Fruit fly (Drosophila melanogaster) whole organism, embryonic: ENCODE measurements around the gene heix.

Experiments used
- Aef1 ChIP-seq: fragments of 200-800 bp; sonication (Bioruptor generic); IDR thresholded peaks from 3 replicates; pipeline ENCODE4 v1.3.6; 2022; ENCODE audit warnings: missing biosample characterization, missing genetic modification characterization
- Bdp1 ChIP-seq: fragments of 200-800 bp; sonication (Bioruptor generic); optimal IDR thresholded peaks from 3 replicates; lab custom pipeline; 2016; ENCODE audit warnings: missing biosample characterization, missing genetic modification characterization
- CG10267 ChIP-seq: fragments of 200-800 bp; sonication (Bioruptor generic); optimal IDR thresholded peaks from 2 replicates; lab custom pipeline; 2018; ENCODE audit warnings: missing biosample characterization, mild to moderate bottlenecking, missing genetic modification characterization, moderate library complexity
- CG10366 ChIP-seq: fragments of 200-800 bp; sonication (Bioruptor generic); IDR thresholded peaks from 2 replicates; pipeline ENCODE4 v1.3.6; 2022; ENCODE audit warnings: missing biosample characterization, missing genetic modification characterization
- CG10565 ChIP-seq: fragments of 200-800 bp; sonication (Bioruptor generic); optimal IDR thresholded peaks from 3 replicates; lab custom pipeline; 2016; ENCODE audit warnings: missing biosample characterization, mild to moderate bottlenecking, missing genetic modification characterization
- CG11093 ChIP-seq: fragments of 200-800 bp; sonication (Bioruptor generic); IDR thresholded peaks from 3 replicates; pipeline ENCODE4 v1.3.6; 2022; ENCODE audit warnings: missing biosample characterization, missing genetic modification characterization
- CG11695 ChIP-seq: fragments of 200-800 bp; sonication (Bioruptor generic); IDR thresholded peaks from 3 replicates; pipeline ENCODE4 v1.3.6; 2022; ENCODE audit warnings: missing biosample characterization, missing genetic modification characterization
- CG12104 ChIP-seq: fragments of 200-800 bp; sonication (Bioruptor generic); optimal IDR thresholded peaks from 3 replicates; lab custom pipeline; 2016; ENCODE audit warnings: missing biosample characterization, missing genetic modification characterization
- CG12769 ChIP-seq: fragments of 200-800 bp; sonication (Bioruptor generic); optimal IDR thresholded peaks from 2 replicates; lab custom pipeline; 2019; ENCODE audit warnings: missing biosample characterization, mild to moderate bottlenecking, missing genetic modification characterization, moderate library complexity
- CG13424 ChIP-seq: fragments of 200-800 bp; sonication (Bioruptor generic); optimal IDR thresholded peaks from 2 replicates; lab custom pipeline; 2019; ENCODE audit warnings: missing biosample characterization, mild to moderate bottlenecking, missing genetic modification characterization, moderate library complexity
- CG13894 ChIP-seq: fragments of 200-800 bp; sonication (Bioruptor generic); optimal IDR thresholded peaks from 3 replicates; lab custom pipeline; 2018; ENCODE audit warnings: missing biosample characterization, mild to moderate bottlenecking, missing genetic modification characterization, moderate library complexity
- CG15601 ChIP-seq: fragments of 200-800 bp; sonication (Bioruptor generic); optimal IDR thresholded peaks from 3 replicates; lab custom pipeline; 2019; ENCODE audit warnings: missing biosample characterization, mild to moderate bottlenecking, missing genetic modification characterization, moderate library complexity
- CG17328 ChIP-seq: fragments of 200-800 bp; sonication (Bioruptor generic); IDR thresholded peaks from 2 replicates; pipeline ENCODE4 v1.3.6; 2022; ENCODE audit warnings: missing biosample characterization, missing genetic modification characterization
- CG1792 ChIP-seq: fragments of 200-800 bp; sonication (Bioruptor generic); optimal IDR thresholded peaks from 2 replicates; lab custom pipeline; 2016; ENCODE audit warnings: missing biosample characterization, missing genetic modification characterization
- CG18619 ChIP-seq: fragments of 200-800 bp; sonication (Bioruptor generic); optimal IDR thresholded peaks from 3 replicates; lab custom pipeline; 2017; ENCODE audit warnings: missing biosample characterization, mild to moderate bottlenecking, missing genetic modification characterization
- CG32772 ChIP-seq: fragments of 200-800 bp; sonication (Bioruptor generic); IDR thresholded peaks from 2 replicates; pipeline ENCODE4 v1.3.6; 2022; ENCODE audit warnings: missing biosample characterization, missing genetic modification characterization
- CG34422 ChIP-seq: fragments of 200-800 bp; sonication (Bioruptor generic); IDR thresholded peaks from 3 replicates; pipeline ENCODE4 v1.3.6; 2022; ENCODE audit warnings: missing biosample characterization, missing genetic modification characterization
- CG4424 ChIP-seq: fragments of 200-800 bp; sonication (Bioruptor generic); optimal IDR thresholded peaks from 3 replicates; lab custom pipeline; 2016; ENCODE audit warnings: missing biosample characterization, missing genetic modification characterization
- CG4617 ChIP-seq: fragments of 200-800 bp; sonication (Bioruptor generic); optimal IDR thresholded peaks from 3 replicates; lab custom pipeline; 2016; ENCODE audit warnings: missing biosample characterization, missing genetic modification characterization, borderline replicate concordance
- CG5245 ChIP-seq: fragments of 200-800 bp; sonication (Bioruptor generic); optimal IDR thresholded peaks from 3 replicates; lab custom pipeline; 2016; ENCODE audit warnings: missing biosample characterization, missing genetic modification characterization
- CG7987 ChIP-seq: fragments of 200-800 bp; sonication (Bioruptor generic); optimal IDR thresholded peaks from 2 replicates; lab custom pipeline; 2018; ENCODE audit warnings: missing biosample characterization, mild to moderate bottlenecking, missing genetic modification characterization, moderate library complexity
- CG8944 ChIP-seq: fragments of 200-800 bp; sonication (Bioruptor generic); optimal IDR thresholded peaks from 3 replicates; lab custom pipeline; 2016; ENCODE audit warnings: missing biosample characterization, missing genetic modification characterization
- CG9437 ChIP-seq: fragments of 200-800 bp; sonication (Bioruptor generic); optimal IDR thresholded peaks from 2 replicates; lab custom pipeline; 2018; ENCODE audit warnings: missing biosample characterization, mild to moderate bottlenecking, missing genetic modification characterization
- CG9797 ChIP-seq: fragments of 200-800 bp; sonication (Bioruptor generic); optimal IDR thresholded peaks from 3 replicates; lab custom pipeline; 2018; ENCODE audit warnings: missing biosample characterization, mild to moderate bottlenecking, missing genetic modification characterization
- CoRest ChIP-seq: fragments of 200-800 bp; sonication (Bioruptor generic); optimal IDR thresholded peaks from 3 replicates; lab custom pipeline; 2018; ENCODE audit warnings: missing biosample characterization, mild to moderate bottlenecking, missing genetic modification characterization, moderate library complexity
- D19B ChIP-seq: fragments of 200-800 bp; sonication (Bioruptor generic); optimal IDR thresholded peaks from 2 replicates; lab custom pipeline; 2017; ENCODE audit warnings: missing biosample characterization, mild to moderate bottlenecking, missing genetic modification characterization
- Dfd ChIP-seq, 2 experiments: fragments of >200 bp; optimal IDR thresholded peaks; 2 replicates each; lab custom pipeline; 2017; ENCODE audit warnings: missing biosample characterization in 2 of 2, missing genetic modification characterization in 2 of 2
- E2f2 ChIP-seq: fragments of 200-800 bp; sonication (Bioruptor generic); IDR thresholded peaks from 2 replicates; pipeline ENCODE4 v1.3.6; 2022; ENCODE audit warnings: missing biosample characterization, missing genetic modification characterization
- Elba2 ChIP-seq: fragments of 200-800 bp; sonication (Bioruptor generic); optimal IDR thresholded peaks from 3 replicates; lab custom pipeline; 2016; ENCODE audit warnings: missing biosample characterization, missing genetic modification characterization
- Ets65A ChIP-seq: fragments of 200-800 bp; sonication (Bioruptor generic); peaks from one replicate; lab custom pipeline; 2016; ENCODE audit warnings: missing biosample characterization, missing genetic modification characterization
- Fer3 ChIP-seq: fragments of 200-800 bp; sonication (Bioruptor generic); optimal IDR thresholded peaks from 2 replicates; lab custom pipeline; 2018; ENCODE audit warnings: missing biosample characterization, mild to moderate bottlenecking, missing genetic modification characterization, moderate library complexity
- GATAe ChIP-seq: fragments of 200-800 bp; sonication (Bioruptor generic); conservative IDR thresholded peaks from 2 replicates; pipeline ENCODE4 v1.3.6; 2022; ENCODE audit warnings: missing biosample characterization, missing genetic modification characterization
- HLHmδ ChIP-seq: fragments of 200-800 bp; sonication (Bioruptor generic); optimal IDR thresholded peaks from 2 replicates; lab custom pipeline; 2018; ENCODE audit warnings: missing biosample characterization, mild to moderate bottlenecking, missing genetic modification characterization, moderate library complexity
- HmgD ChIP-seq: fragments of 200-800 bp; sonication (Bioruptor generic); optimal IDR thresholded peaks from 3 replicates; lab custom pipeline; 2016; ENCODE audit warnings: missing biosample characterization, missing genetic modification characterization
- Hr3 ChIP-seq: fragments of 200-800 bp; sonication (Bioruptor generic); optimal IDR thresholded peaks from 3 replicates; lab custom pipeline; 2016; ENCODE audit warnings: missing biosample characterization, missing genetic modification characterization
- ara ChIP-seq: fragments of 200-800 bp; sonication (Bioruptor generic); IDR thresholded peaks from 2 replicates; pipeline ENCODE4 v1.3.6; 2022; ENCODE audit warnings: missing biosample characterization, missing genetic modification characterization
- bbx ChIP-seq: fragments of 200-800 bp; sonication (Bioruptor generic); IDR thresholded peaks from 2 replicates; pipeline ENCODE4 v1.3.6; 2022; ENCODE audit warnings: missing biosample characterization, missing genetic modification characterization; ENCODE audit not compliant: partially characterized antibody
- cg ChIP-seq: fragments of 200-800 bp; sonication (Bioruptor generic); optimal IDR thresholded peaks from 3 replicates; lab custom pipeline; 2019; ENCODE audit warnings: missing biosample characterization, mild to moderate bottlenecking, missing genetic modification characterization, moderate library complexity
- crp ChIP-seq, 2 experiments: fragments of 200-800 bp; sonication (Bioruptor generic); optimal IDR thresholded peaks; 2 replicates in 1 of 2; 3 replicates in 1 of 2; lab custom pipeline; 2017; ENCODE audit warnings: missing biosample characterization in 2 of 2, missing genetic modification characterization in 2 of 2, mild to moderate bottlenecking in 1 of 2, moderate library complexity in 1 of 2
- dimm ChIP-seq: fragments of 200-800 bp; sonication (Bioruptor generic); IDR thresholded peaks from 2 replicates; pipeline ENCODE4 v1.3.6; 2022; ENCODE audit warnings: missing biosample characterization, missing genetic modification characterization
- h ChIP-seq: fragments of >200 bp; optimal IDR thresholded peaks from 2 replicates; lab custom pipeline; 2017
- klu ChIP-seq: fragments of 200-800 bp; sonication (Bioruptor generic); IDR thresholded peaks from 2 replicates; pipeline ENCODE4 v1.3.6; 2022; ENCODE audit warnings: missing biosample characterization, missing genetic modification characterization
- luna ChIP-seq: fragments of 200-800 bp; sonication (Bioruptor generic); optimal IDR thresholded peaks from 2 replicates; lab custom pipeline; 2016; ENCODE audit warnings: missing biosample characterization, missing genetic modification characterization
- org-1 ChIP-seq: fragments of 200-800 bp; sonication (Bioruptor generic); optimal IDR thresholded peaks from 2 replicates; lab custom pipeline; 2017; ENCODE audit warnings: missing biosample characterization, missing genetic modification characterization
- pan ChIP-seq, 4 experiments: fragments of >200 bp in 3 of 4; fragments of 200-800 bp in 1 of 4; sonication (Bioruptor generic) in 1 of 4; optimal IDR thresholded peaks in 3 of 4; IDR thresholded peaks in 1 of 4; 2 replicates each; pipeline versions ENCODE4 v1.3.6 to Lab custom; 2017 to 2022; ENCODE audit warnings: missing biosample characterization in 2 of 4, missing genetic modification characterization in 2 of 4, mixed read lengths in 1 of 4
- pfk ChIP-seq: fragments of 200-800 bp; sonication (Bioruptor generic); optimal IDR thresholded peaks from 2 replicates; lab custom pipeline; 2018; ENCODE audit warnings: missing biosample characterization, mild to moderate bottlenecking, missing genetic modification characterization, moderate library complexity
- prd ChIP-seq, 3 experiments: fragments of >200 bp in 2 of 3; fragments of 200-800 bp in 1 of 3; sonication (Bioruptor generic) in 1 of 3; optimal IDR thresholded peaks in 2 of 3; IDR thresholded peaks in 1 of 3; 2 replicates in 2 of 3; 3 replicates in 1 of 3; pipeline versions ENCODE4 v1.3.6 to Lab custom; 2017 to 2022; ENCODE audit warnings: missing biosample characterization in 1 of 3, missing genetic modification characterization in 1 of 3
- ranshi ChIP-seq: fragments of 200-800 bp; sonication (Bioruptor generic); IDR thresholded peaks from 2 replicates; pipeline ENCODE4 v1.3.6; 2022; ENCODE audit warnings: missing biosample characterization, missing genetic modification characterization
- sob ChIP-seq: fragments of 200-800 bp; sonication (Bioruptor generic); IDR thresholded peaks from 2 replicates; pipeline ENCODE4 v1.3.6; 2022; ENCODE audit warnings: missing biosample characterization, missing genetic modification characterization
- tna ChIP-seq: fragments of 200-800 bp; sonication (Bioruptor generic); IDR thresholded peaks from 2 replicates; pipeline ENCODE4 v1.3.6; 2022; ENCODE audit warnings: missing biosample characterization, missing genetic modification characterization; ENCODE audit not compliant: partially characterized antibody
- tx ChIP-seq: fragments of 200-800 bp; sonication (Bioruptor generic); optimal IDR thresholded peaks from 2 replicates; lab custom pipeline; 2016; ENCODE audit warnings: missing biosample characterization, missing genetic modification characterization
- zfh2 ChIP-seq: fragments of 200-800 bp; sonication (Bioruptor generic); optimal IDR thresholded peaks from 2 replicates; lab custom pipeline; 2016; ENCODE audit warnings: missing biosample characterization, missing genetic modification characterization

The heix gene

DNA sequence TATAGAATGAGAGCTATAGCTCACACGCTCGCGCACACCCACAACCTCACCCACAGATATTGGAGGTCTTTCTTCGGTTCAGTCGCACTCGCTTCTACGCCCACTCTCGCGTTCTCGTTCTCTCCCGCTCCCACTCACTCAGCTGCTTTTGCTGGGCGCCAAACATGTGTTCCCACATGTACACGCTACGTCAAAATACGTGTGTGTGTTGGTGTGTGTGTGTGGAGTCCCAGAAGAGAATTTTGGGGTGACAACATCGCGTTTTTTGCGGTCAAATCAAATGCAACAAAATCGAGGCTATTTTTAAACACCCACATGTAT, 28.2 kb downstream of the heix start (continued):
- no peak for TF ChIP-seq org-1 (GFP tag; lab: Kevin White, UChicago)
- peak; percentile 81 for TF ChIP-seq CG7987 (GFP tag; lab: Kevin White, UChicago)
- TF ChIP-seq Fer3 (tag; lab: Kevin White, UChicago), result no peak
- no peak for TF ChIP-seq sob
- no peak for TF ChIP-seq zfh2
- no peak for TF ChIP-seq klu (GFP tag; lab: Robert Waterston, UW)
- peak; percentile 97 for TF ChIP-seq CG12769 (tag; lab: Kevin White, UChicago)
- peak; percentile 55 for TF ChIP-seq CG13894
- peak; percentile 98 for TF ChIP-seq cg (GFP tag; lab: Kevin White, UChicago)
- no peak for TF ChIP-seq CG32772 (GFP tag; lab: Robert Waterston, UW)
- TF ChIP-seq h (lab: Kevin White, UChicago), result no peak
- no peak for TF ChIP-seq CG18619
- TF ChIP-seq pan (optimal IDR thresholded peaks at IDR 0.05; lab: Kevin White, UChicago), result no peak
- TF ChIP-seq pan (GFP tag; optimal IDR thresholded peaks at IDR 0.05 in 1 of 2, IDR thresholded peaks at IDR 0.05 in 1 of 2), result no peak
- TF ChIP-seq luna (GFP tag; lab: Kevin White, UChicago), result peak; percentile 13
- no peak for TF ChIP-seq prd (optimal IDR thresholded peaks at IDR 0.05; lab: Kevin White, UChicago)
- TF ChIP-seq prd (GFP tag; IDR thresholded peaks at IDR 0.05; lab: Robert Waterston, UW), result no peak
- no peak for TF ChIP-seq GATAe (GFP tag; lab: Robert Waterston, UW)
- peak; percentile 86 for TF ChIP-seq HLHmδ (GFP tag; lab: Kevin White, UChicago)
- TF ChIP-seq CG34422 (GFP tag; lab: Robert Waterston, UW), result no peak
- TF ChIP-seq Dfd (GFP tag; optimal IDR thresholded peaks at IDR 0.05; lab: Kevin White, UChicago), result no peak
- no peak for TF ChIP-seq CG1792
- no peak for TF ChIP-seq CG10267 (tag; lab: Kevin White, UChicago)
- TF ChIP-seq tna, result no peak
- TF ChIP-seq CG4424 (GFP tag; lab: Kevin White, UChicago), result no peak
- TF ChIP-seq CG13424 (tag; lab: Kevin White, UChicago), result no peak
- TF ChIP-seq CG10565 (GFP tag; lab: Kevin White, UChicago), result no peak
- no peak for TF ChIP-seq tx (GFP tag; lab: Kevin White, UChicago)
- TF ChIP-seq dimm (GFP tag; lab: Robert Waterston, UW), result no peak
- no peak for TF ChIP-seq CG9797 (GFP tag; lab: Kevin White, UChicago)
- TF ChIP-seq ranshi, result no peak
- no peak for TF ChIP-seq ara (GFP tag; lab: Robert Waterston, UW)
- no peak for TF ChIP-seq Hr3
- TF ChIP-seq CG15601 (tag; lab: Kevin White, UChicago), result no peak
- no peak for TF ChIP-seq Ets65A
- TF ChIP-seq CG11695 (GFP tag; lab: Robert Waterston, UW), result no peak
- TF ChIP-seq Bdp1 (GFP tag; lab: Kevin White, UChicago), result no peak
- TF ChIP-seq CG9437 (GFP tag; lab: Kevin White, UChicago), result no peak
- TF ChIP-seq Elba2 (GFP tag; lab: Kevin White, UChicago), result no peak
- no peak for TF ChIP-seq CG11093 (GFP tag; lab: Robert Waterston, UW)
- TF ChIP-seq CG4617 (GFP tag; lab: Kevin White, UChicago), result no peak
- TF ChIP-seq crp (GFP tag; optimal IDR thresholded peaks at IDR 0.05; lab: Kevin White, UChicago), result peak; percentile 23 to 88
- TF ChIP-seq bbx (GFP tag; lab: Robert Waterston, UW), result no peak
- no peak for TF ChIP-seq Aef1 (GFP tag; lab: Robert Waterston, UW)
- TF ChIP-seq CG10366 (GFP tag; lab: Robert Waterston, UW), result no peak
- TF ChIP-seq CG12104, result no peak
- TF ChIP-seq CG8944, result no peak
- no peak for TF ChIP-seq CG17328 (GFP tag; lab: Robert Waterston, UW)
- no peak for TF ChIP-seq CG5245 (GFP tag; lab: Kevin White, UChicago)
- peak; percentile 89 for TF ChIP-seq pfk (GFP tag; lab: Kevin White, UChicago)
- TF ChIP-seq HmgD (GFP tag; lab: Kevin White, UChicago), result no peak
- no peak for TF ChIP-seq E2f2 (GFP tag; lab: Robert Waterston, UW)
- TF ChIP-seq CoRest, result no peak
- TF ChIP-seq D19B (GFP tag; lab: Kevin White, UChicago), result no peak
